Worm (Caenorhabditis elegans): Measurements from ENCODE around the gene F20G2.5.

ce11 chrV:13763723-13764122 lies 7.6 kb upstream of the F20G2.5 start:
- no peak for TF ChIP-seq unc-62 (GFP tag; optimal IDR thresholded peaks at IDR 0.05 in 1 of 2)
- no peak for TF ChIP-seq unc-62 (tag; optimal IDR thresholded peaks at IDR 0.05)
- TF ChIP-seq snpc-4 (tag; optimal IDR thresholded peaks at IDR 0.05): no peak
- no peak for TF ChIP-seq vab-7 (GFP tag; IDR thresholded peaks at IDR 0.05)
- no peak for TF ChIP-seq spr-3 (GFP tag; optimal IDR thresholded peaks at IDR 0.05)
- TF ChIP-seq hlh-30 (tag; optimal IDR thresholded peaks at IDR 0.05; ENCODE audit: insufficient read depth): no peak
- TF ChIP-seq unc-39 (tag; optimal IDR thresholded peaks at IDR 0.05): no peak
- no peak for TF ChIP-seq nhr-77 (tag; optimal IDR thresholded peaks at IDR 0.05)
- no peak for TF ChIP-seq Y105C5A.15 (GFP tag; IDR thresholded peaks at IDR 0.05)
- TF ChIP-seq ZK546.5 (tag; optimal IDR thresholded peaks at IDR 0.05): no peak
- TF ChIP-seq nhr-76 (tag; optimal IDR thresholded peaks at IDR 0.05): no peak
- TF ChIP-seq lin-15B (tag; optimal IDR thresholded peaks at IDR 0.05): no peak
- no peak for TF ChIP-seq nhr-48 (tag; optimal IDR thresholded peaks at IDR 0.05)
- no peak for TF ChIP-seq lin-39 (tag; optimal IDR thresholded peaks at IDR 0.05)

Measured in whole organism, L4 larva.